Fruit fly (Drosophila melanogaster) whole organism, pupa: ENCODE measurements around the gene CG14232.

Source experiments
- CG10348 ChIP-seq: fragments of 200-800 bp; sonication (Bioruptor generic); IDR thresholded peaks from 2 replicates; pipeline ENCODE4 v1.3.6; 2022; ENCODE audit warnings: missing biosample characterization, missing genetic modification characterization
- CG12605 ChIP-seq: fragments of 200-800 bp; sonication (Bioruptor generic); IDR thresholded peaks from 2 replicates; pipeline ENCODE4 v1.3.6; 2022; ENCODE audit warnings: missing biosample characterization, missing genetic modification characterization
- CG13204 ChIP-seq: fragments of 200-800 bp; sonication (Bioruptor generic); optimal IDR thresholded peaks from 2 replicates; lab custom pipeline; 2018; ENCODE audit warnings: missing biosample characterization, mild to moderate bottlenecking, missing genetic modification characterization, moderate library complexity
- CG14655 ChIP-seq: fragments of 200-800 bp; sonication (Bioruptor generic); optimal IDR thresholded peaks from 3 replicates; lab custom pipeline; 2017; ENCODE audit warnings: mild to moderate bottlenecking, missing biosample characterization, missing genetic modification reagents, missing genetic modification characterization
- CG15710 ChIP-seq: fragments of 200-800 bp; sonication (Bioruptor generic); optimal IDR thresholded peaks from 2 replicates; lab custom pipeline; 2018; ENCODE audit warnings: missing biosample characterization, mild to moderate bottlenecking, missing genetic modification characterization, moderate library complexity
- CG17806 ChIP-seq: fragments of 200-800 bp; sonication (Bioruptor generic); optimal IDR thresholded peaks from 2 replicates; lab custom pipeline; 2018; ENCODE audit warnings: missing biosample characterization, mild to moderate bottlenecking, missing genetic modification characterization, moderate library complexity
- CG32121 ChIP-seq: fragments of 200-800 bp; sonication (Bioruptor generic); IDR thresholded peaks from 2 replicates; pipeline ENCODE4 v1.3.6; 2022; ENCODE audit warnings: missing biosample characterization, missing genetic modification characterization
- CG34367 ChIP-seq: fragments of 200-800 bp; sonication (Bioruptor generic); optimal IDR thresholded peaks from 2 replicates; lab custom pipeline; 2018; ENCODE audit warnings: missing biosample characterization, mild to moderate bottlenecking, missing genetic modification characterization
- CG4496 ChIP-seq: fragments of 200-800 bp; sonication (Bioruptor generic); IDR thresholded peaks from 3 replicates; pipeline ENCODE4 v1.3.6; 2022; ENCODE audit warnings: missing biosample characterization, missing genetic modification characterization
- CG8159 ChIP-seq: fragments of 200-800 bp; sonication (Bioruptor generic); optimal IDR thresholded peaks from 3 replicates; lab custom pipeline; 2018; ENCODE audit warnings: missing biosample characterization, mild to moderate bottlenecking, missing genetic modification characterization, moderate library complexity
- CG8301 ChIP-seq: fragments of 200-800 bp; sonication (Bioruptor generic); optimal IDR thresholded peaks from 2 replicates; lab custom pipeline; 2018; ENCODE audit warnings: missing biosample characterization, mild to moderate bottlenecking, missing genetic modification characterization
- CG9948 ChIP-seq: fragments of 200-800 bp; sonication (Bioruptor generic); optimal IDR thresholded peaks from 2 replicates; lab custom pipeline; 2018; ENCODE audit warnings: missing biosample characterization, mild to moderate bottlenecking, missing genetic modification characterization, moderate library complexity
- D1 ChIP-seq: fragments of 200-800 bp; sonication (Bioruptor generic); optimal IDR thresholded peaks from 2 replicates; lab custom pipeline; 2018; ENCODE audit warnings: missing biosample characterization, mild to moderate bottlenecking, missing genetic modification characterization, moderate library complexity
- EcR ChIP-seq: fragments of 200-800 bp; sonication (Bioruptor generic); optimal IDR thresholded peaks from 3 replicates; lab custom pipeline; 2019; ENCODE audit warnings: missing biosample characterization, missing genetic modification characterization, mild to moderate bottlenecking, moderate library complexity, missing genetic modification reagents
- Ets98B ChIP-seq: fragments of 200-800 bp; sonication (Bioruptor generic); IDR thresholded peaks from 2 replicates; pipeline ENCODE4 v1.3.6; 2022; ENCODE audit warnings: missing biosample characterization, missing genetic modification characterization
- Pif1A ChIP-seq: fragments of 200-800 bp; sonication (Bioruptor generic); optimal IDR thresholded peaks from 3 replicates; lab custom pipeline; 2016; ENCODE audit warnings: missing biosample characterization, missing genetic modification characterization
- Pif1B ChIP-seq: fragments of 200-800 bp; sonication (Bioruptor generic); optimal IDR thresholded peaks from 3 replicates; lab custom pipeline; 2016; ENCODE audit warnings: missing biosample characterization, missing genetic modification characterization
- Snoo ChIP-seq: fragments of 200-800 bp; sonication (Bioruptor generic); optimal IDR thresholded peaks from 3 replicates; lab custom pipeline; 2017; ENCODE audit warnings: missing biosample characterization, mild to moderate bottlenecking, missing genetic modification characterization, inconsistent platforms
- fd96Ca ChIP-seq: fragments of 200-800 bp; sonication (Bioruptor generic); IDR thresholded peaks from 3 replicates; pipeline ENCODE4 v1.3.6; 2022; ENCODE audit warnings: missing biosample characterization, missing genetic modification characterization
- gl ChIP-seq: fragments of 200-800 bp; sonication (Bioruptor generic); optimal IDR thresholded peaks from 2 replicates; lab custom pipeline; 2018; ENCODE audit warnings: missing biosample characterization, mild to moderate bottlenecking, missing genetic modification characterization
- rn ChIP-seq: fragments of 200-800 bp; sonication (Bioruptor generic); IDR thresholded peaks from 2 replicates; pipeline ENCODE4 v1.3.6; 2022; ENCODE audit warnings: missing biosample characterization, missing genetic modification characterization

Gene CG14232

DNA sequence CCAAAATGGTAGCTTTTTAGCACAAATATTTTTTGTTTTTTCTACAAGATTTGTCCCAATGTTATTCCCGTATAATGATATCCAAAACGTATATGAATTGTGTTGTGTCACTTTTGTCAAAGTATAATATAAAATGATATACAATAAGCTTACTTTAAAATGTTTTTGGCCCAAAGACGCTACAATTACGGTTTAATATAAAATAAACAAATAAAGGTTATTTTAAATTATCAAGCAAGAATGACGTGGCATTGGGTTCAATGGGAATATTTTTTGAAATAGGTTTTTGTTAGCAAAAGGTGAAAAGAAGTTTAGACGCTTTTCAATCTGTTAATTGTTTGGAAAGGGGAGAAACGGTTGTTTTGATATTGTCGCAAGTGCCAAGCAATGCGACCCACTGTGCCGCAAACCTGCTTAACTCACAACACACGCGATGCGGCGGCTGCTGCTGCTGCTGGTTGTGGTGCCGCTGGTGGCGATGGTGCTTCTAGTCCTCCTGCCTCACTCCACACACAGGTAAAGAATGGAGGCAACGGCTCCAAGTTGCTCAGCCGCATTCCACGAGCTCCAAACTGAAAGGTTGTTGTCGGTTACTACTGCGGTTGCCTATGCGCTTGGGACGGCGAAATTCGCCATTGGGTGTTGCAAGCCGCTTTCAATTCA lies 40.7 kb downstream of the CG14232 start:
- TF ChIP-seq CG34367 (tag; lab: Kevin White, UChicago) (peak; percentile 22), Pif1B (peak; percentile 51), CG32121 (GFP tag; lab: Robert Waterston, UW) (no peak), Snoo (tag; lab: Kevin White, UChicago) (peak; percentile 53), EcR (peak; percentile 72), CG4496 (no peak), CG17806 (tag; lab: Kevin White, UChicago) (peak; percentile 15), Pif1A (GFP tag; lab: Kevin White, UChicago) (peak; percentile 16), CG8159 (tag; lab: Kevin White, UChicago) (peak; percentile 72), CG9948 (tag; lab: Kevin White, UChicago) (peak; percentile 48), CG13204 (GFP tag; lab: Kevin White, UChicago) (peak; percentile 25), Ets98B (GFP tag; lab: Robert Waterston, UW) (no peak), CG8301 (tag; lab: Kevin White, UChicago) (peak; percentile 52), CG15710 (tag; lab: Kevin White, UChicago) (peak; percentile 54)

DNA sequence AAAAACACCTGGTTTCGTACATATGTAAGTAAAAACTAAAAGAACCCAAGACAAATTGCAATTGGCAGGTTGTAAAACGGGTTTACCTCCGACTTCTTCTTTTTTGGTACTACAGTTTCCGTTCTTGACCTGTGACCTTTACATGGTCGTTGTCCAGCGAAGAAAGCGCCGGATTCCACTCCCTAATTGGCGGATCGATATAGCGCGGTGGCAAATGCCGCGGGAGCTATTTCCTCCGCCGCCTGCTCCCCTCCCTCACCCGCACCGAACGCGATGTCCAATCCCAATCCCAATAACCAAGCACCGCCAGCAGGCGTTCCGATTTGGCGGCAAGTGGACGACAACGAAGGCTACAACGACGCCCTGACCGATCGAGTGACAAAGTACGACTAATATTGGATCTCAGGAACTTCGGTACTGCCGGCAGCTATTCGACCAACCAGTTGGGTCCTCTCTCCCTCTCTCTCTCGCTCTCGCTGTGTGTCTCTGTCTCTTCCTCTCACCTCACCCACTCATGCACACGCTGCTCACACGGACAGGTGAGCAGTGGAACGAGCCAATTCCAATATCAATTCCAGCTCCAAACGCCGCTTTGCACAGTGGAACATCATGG lies 41.4 kb downstream of the CG14232 start:
- TF ChIP-seq CG17806 (tag; lab: Kevin White, UChicago) (no peak), CG34367 (tag; lab: Kevin White, UChicago) (no peak), CG14655 (no peak), CG8159 (tag; lab: Kevin White, UChicago) (no peak), CG15710 (tag; lab: Kevin White, UChicago) (no peak), Pif1B (no peak), Pif1A (GFP tag; lab: Kevin White, UChicago) (no peak), D1 (tag; lab: Kevin White, UChicago) (no peak), fd96Ca (peak; percentile 45; the same call in 1 of the 3 replicates), Snoo (tag; lab: Kevin White, UChicago) (no peak), CG13204 (GFP tag; lab: Kevin White, UChicago) (peak; percentile 27), Ets98B (GFP tag; lab: Robert Waterston, UW) (peak; percentile 42; the same call in 1 of the 2 replicates), CG12605 (GFP tag; lab: Robert Waterston, UW) (no peak), CG10348 (no peak), CG4496 (peak; percentile 61), CG9948 (tag; lab: Kevin White, UChicago) (no peak), rn (GFP tag; lab: Robert Waterston, UW) (no peak), EcR (peak; percentile 41), gl (tag; lab: Kevin White, UChicago) (no peak), CG32121 (GFP tag; lab: Robert Waterston, UW) (peak; percentile 48; the same call in 1 of the 2 replicates), CG8301 (tag; lab: Kevin White, UChicago) (no peak)
- TF ChIP-seq, all 21 proteins: peak for 6
